Worm (Caenorhabditis elegans) whole organism, L1 larva: ENCODE results near the gene sec-23.

Experiments used
- C04F5.9 ChIP-seq: sonication (generic microtip); optimal IDR thresholded peaks from 2 replicates; lab custom pipeline; 2016; ENCODE audit warnings: missing genetic modification characterization, missing compliant biosample characterization
- C16A3.4 ChIP-seq: fragments of 150-350 bp; optimal IDR thresholded peaks from 2 replicates; lab custom pipeline; 2014; ENCODE audit warnings: missing biosample characterization, missing genetic modification characterization
- C34B4.2 ChIP-seq: sonication (generic microtip); optimal IDR thresholded peaks from 2 replicates; lab custom pipeline; 2017; ENCODE audit warnings: mild to moderate bottlenecking, missing genetic modification characterization, missing compliant biosample characterization
- alr-1 ChIP-seq: fragments of 200-800 bp; sonication (Bioruptor generic); optimal IDR thresholded peaks from 2 replicates; lab custom pipeline; 2018; ENCODE audit warnings: borderline replicate concordance, mild to moderate bottlenecking, missing genetic modification characterization, missing compliant biosample characterization
- ceh-63 ChIP-seq: fragments of 200-800 bp; sonication (Bioruptor generic); optimal IDR thresholded peaks from 2 replicates; lab custom pipeline; 2018; ENCODE audit warnings: mild to moderate bottlenecking, missing genetic modification characterization, missing compliant biosample characterization
- ceh-82 ChIP-seq, 3 experiments: fragments of 150-350 bp in 1 of 3; sonication (generic microtip) in 2 of 3; optimal IDR thresholded peaks; 2 replicates each; lab custom pipeline; 2014 to 2017; ENCODE audit warnings: missing biosample characterization in 3 of 3, missing genetic modification characterization in 3 of 3
- ceh-90 ChIP-seq: sonication (generic microtip); optimal IDR thresholded peaks from 2 replicates; lab custom pipeline; 2016; ENCODE audit warnings: missing genetic modification characterization, missing compliant biosample characterization
- dpl-1 ChIP-seq, 3 experiments: fragments of 150-350 bp in 2 of 3; sonication (generic microtip) in 1 of 3; optimal IDR thresholded peaks; 2 replicates each; lab custom pipeline; 2014 to 2017; ENCODE audit warnings: missing biosample characterization in 3 of 3, missing genetic modification characterization in 3 of 3, missing genetic modification reagents in 3 of 3
- efl-1 ChIP-seq, 4 experiments: fragments of 150-350 bp; optimal IDR thresholded peaks in 3 of 4; peaks in 1 of 4; 1 replicate in 1 of 4; 2 replicates in 3 of 4; lab custom pipeline; 2014; ENCODE audit warnings: missing biosample characterization in 2 of 4, missing genetic modification characterization in 2 of 4, missing genetic modification reagents in 2 of 4
- efl-3 ChIP-seq: fragments of 200-800 bp; sonication (Bioruptor generic); optimal IDR thresholded peaks from 2 replicates; lab custom pipeline; 2018; ENCODE audit warnings: mild to moderate bottlenecking, missing genetic modification characterization, missing compliant biosample characterization
- egl-13 ChIP-seq: sonication (generic microtip); optimal IDR thresholded peaks from 2 replicates; lab custom pipeline; 2016; ENCODE audit warnings: missing genotype, missing genetic modification reagents, missing genetic modification characterization, missing compliant biosample characterization
- egl-27 ChIP-seq, 2 experiments: fragments of 150-350 bp in 1 of 2; sonication (generic microtip); optimal IDR thresholded peaks; 3 replicates each; lab custom pipeline; 2017 to 2018; ENCODE audit warnings: missing biosample characterization in 2 of 2, missing genetic modification characterization in 2 of 2, missing genetic modification reagents in 2 of 2
- elt-2 ChIP-seq: sonication (generic microtip); optimal IDR thresholded peaks from 2 replicates; lab custom pipeline; 2016; ENCODE audit warnings: missing genetic modification characterization, mild to moderate bottlenecking, inconsistent platforms, missing compliant biosample characterization, missing genetic modification reagents
- fkh-4 ChIP-seq: sonication (generic microtip); optimal IDR thresholded peaks from 2 replicates; lab custom pipeline; 2016; ENCODE audit warnings: missing compliant biosample characterization, missing genetic modification characterization, borderline replicate concordance
- fkh-8 ChIP-seq: sonication (generic microtip); optimal IDR thresholded peaks from 2 replicates; lab custom pipeline; 2016; ENCODE audit warnings: mild to moderate bottlenecking, missing genetic modification characterization, missing compliant biosample characterization
- irx-1 ChIP-seq: sonication (generic microtip); optimal IDR thresholded peaks from 2 replicates; lab custom pipeline; 2016; ENCODE audit warnings: missing genetic modification characterization, missing compliant biosample characterization
- isw-1 ChIP-seq: fragments of 200-800 bp; sonication (Bioruptor generic); IDR thresholded peaks from 2 replicates; pipeline ENCODE4 v1.3.6; 2022; ENCODE audit warnings: missing genetic modification characterization, missing compliant biosample characterization
- lin-14 ChIP-seq: fragments of 200-800 bp; sonication (Bioruptor generic); optimal IDR thresholded peaks from 2 replicates; lab custom pipeline; 2018; ENCODE audit warnings: mild to moderate bottlenecking, missing genetic modification characterization, moderate library complexity, missing compliant biosample characterization
- lin-35 ChIP-seq, 2 experiments: fragments of 150-350 bp; optimal IDR thresholded peaks; 2 replicates each; lab custom pipeline; 2014; ENCODE audit warnings: missing biosample characterization in 2 of 2, missing genetic modification characterization in 2 of 2, missing genetic modification reagents in 2 of 2
- lir-3 ChIP-seq: sonication (generic microtip); optimal IDR thresholded peaks from 2 replicates; lab custom pipeline; 2016; ENCODE audit warnings: mild to moderate bottlenecking, missing genetic modification characterization, moderate library complexity, missing compliant biosample characterization; ENCODE audit not compliant: poor library complexity
- mab-9 ChIP-seq: fragments of 200-800 bp; sonication (Bioruptor generic); IDR thresholded peaks from 2 replicates; pipeline ENCODE4 v1.3.6; 2022; ENCODE audit warnings: missing genetic modification reagents, missing genetic modification characterization, missing compliant biosample characterization
- mef-2 ChIP-seq: fragments of 150-350 bp; optimal IDR thresholded peaks from 2 replicates; lab custom pipeline; 2014; ENCODE audit warnings: missing biosample characterization, missing genetic modification characterization
- nhr-12 ChIP-seq: sonication (generic microtip); optimal IDR thresholded peaks from 2 replicates; lab custom pipeline; 2017; ENCODE audit warnings: missing biosample characterization, missing genetic modification characterization
- nhr-19 ChIP-seq: fragments of 200-800 bp; sonication (Bioruptor generic); conservative IDR thresholded peaks from 2 replicates; pipeline ENCODE4 v1.3.6; 2022; ENCODE audit warnings: missing genetic modification characterization, missing compliant biosample characterization
- nhr-237 ChIP-seq: fragments of 150-350 bp; optimal IDR thresholded peaks from 2 replicates; lab custom pipeline; 2014; ENCODE audit warnings: missing biosample characterization, missing genetic modification characterization
- nhr-28 ChIP-seq: fragments of 150-350 bp; optimal IDR thresholded peaks from 2 replicates; lab custom pipeline; 2014; ENCODE audit warnings: missing biosample characterization, missing genetic modification characterization
- nhr-77 ChIP-seq: fragments of 150-350 bp; optimal IDR thresholded peaks from 2 replicates; lab custom pipeline; 2014; ENCODE audit warnings: missing biosample characterization, missing genetic modification characterization
- nhr-90 ChIP-seq: sonication (generic microtip); optimal IDR thresholded peaks from 2 replicates; lab custom pipeline; 2016; ENCODE audit warnings: mild to moderate bottlenecking, missing genetic modification characterization, missing compliant biosample characterization; ENCODE audit not compliant: poor library complexity
- pag-3 ChIP-seq: sonication (generic microtip); optimal IDR thresholded peaks from 2 replicates; lab custom pipeline; 2017; ENCODE audit warnings: missing genetic modification characterization, mild to moderate bottlenecking, missing compliant biosample characterization, antibody characterized with exemption, borderline replicate concordance; ENCODE audit not compliant: insufficient read depth
- pqm-1 ChIP-seq: sonication (generic microtip); optimal IDR thresholded peaks from 3 replicates; lab custom pipeline; 2017; ENCODE audit warnings: missing biosample characterization, missing genetic modification characterization
- snpc-4 ChIP-seq: fragments of 150-350 bp; optimal IDR thresholded peaks from 2 replicates; lab custom pipeline; 2014; ENCODE audit warnings: missing biosample characterization, missing genetic modification characterization
- sptf-1 ChIP-seq: fragments of 150-350 bp; optimal IDR thresholded peaks from 2 replicates; lab custom pipeline; 2014; ENCODE audit warnings: missing biosample characterization, missing genetic modification characterization
- swsn-7 ChIP-seq: sonication (generic microtip); optimal IDR thresholded peaks from 2 replicates; lab custom pipeline; 2016; ENCODE audit warnings: missing genetic modification characterization, missing compliant biosample characterization
- tbx-2 ChIP-seq: sonication (generic microtip); optimal IDR thresholded peaks from 2 replicates; lab custom pipeline; 2016; ENCODE audit warnings: missing genetic modification characterization, missing compliant biosample characterization
- unc-86 ChIP-seq: sonication (generic microtip); optimal IDR thresholded peaks from 2 replicates; lab custom pipeline; 2016; ENCODE audit warnings: missing genetic modification characterization, missing compliant biosample characterization
- vab-15 ChIP-seq: sonication (generic microtip); optimal IDR thresholded peaks from 2 replicates; lab custom pipeline; 2017; ENCODE audit warnings: missing genotype, mild to moderate bottlenecking, missing genetic modification characterization, missing compliant biosample characterization
- zag-1 ChIP-seq: fragments of 150-350 bp; optimal IDR thresholded peaks from 2 replicates; lab custom pipeline; 2014; ENCODE audit warnings: missing biosample characterization, missing genetic modification characterization
- zip-4 ChIP-seq: fragments of 200-800 bp; sonication (Bioruptor generic); optimal IDR thresholded peaks from 2 replicates; lab custom pipeline; 2018; ENCODE audit warnings: mild to moderate bottlenecking, missing genetic modification characterization, moderate library complexity, missing compliant biosample characterization
- ztf-4 ChIP-seq: fragments of 150-350 bp; optimal IDR thresholded peaks from 2 replicates; lab custom pipeline; 2014; ENCODE audit warnings: missing biosample characterization, missing genetic modification characterization

The sec-23 gene

ce11 chrV:20138407-20139044, 47.5 kb downstream of the sec-23 start, which contains the start of gene Y113G7A.14:
Y113G7A.14 (minus strand) TSS chrV:20138457.
- TF ChIP-seq egl-27 (tag; optimal IDR thresholded peaks at IDR 0.05; lab: Kevin White, UChicago) (no peak), nhr-237 (tag; lab: Kevin White, UChicago) (no peak), egl-13 (no peak), ceh-90 (tag; lab: Kevin White, UChicago) (no peak), mef-2 (tag; lab: Kevin White, UChicago) (no peak), zag-1 (no peak), swsn-7 (tag; lab: Kevin White, UChicago) (no peak), lir-3 (tag; lab: Kevin White, UChicago) (no peak), efl-3 (GFP tag; lab: Kevin White, UChicago) (no peak), nhr-90 (tag; lab: Kevin White, UChicago) (no peak)

- TF ChIP-seq pqm-1 (tag; lab: Kevin White, UChicago) = no peak
- TF ChIP-seq fkh-8 (tag; lab: Kevin White, UChicago) = no peak
- TF ChIP-seq mab-9 = no peak
- no peak for TF ChIP-seq fkh-4 (tag; lab: Kevin White, UChicago)
- TF ChIP-seq ceh-82 (tag; optimal IDR thresholded peaks at IDR 0.05; lab: Kevin White, UChicago) = no peak
- TF ChIP-seq tbx-2 (tag; lab: Kevin White, UChicago) = no peak
- no peak for TF ChIP-seq unc-86 (tag; lab: Kevin White, UChicago)
- no peak for TF ChIP-seq dpl-1 (GFP tag; optimal IDR thresholded peaks at IDR 0.05; lab: Kevin White, UChicago)
- no peak for TF ChIP-seq lin-14 (GFP tag; lab: Kevin White, UChicago)
- TF ChIP-seq C16A3.4 = no peak
- no peak for TF ChIP-seq efl-1 (optimal IDR thresholded peaks at IDR 0.05; lab: Kevin White, UChicago)
- no peak for TF ChIP-seq efl-1 (GFP tag; optimal IDR thresholded peaks at IDR 0.05 in 1 of 2; lab: Kevin White, UChicago)
- no peak for TF ChIP-seq alr-1 (tag; lab: Kevin White, UChicago)
- no peak for TF ChIP-seq pag-3 (tag; lab: Kevin White, UChicago)
- no peak for TF ChIP-seq efl-3 (GFP tag; lab: Kevin White, UChicago)
- no peak for TF ChIP-seq isw-1 (GFP tag; lab: Robert Waterston, UW)
- TF ChIP-seq vab-15 = no peak
These were observed 51.2 kb downstream of the sec-23 start, which contains the start of gene Y113G7A.12 for ce11 chrV:20142285-20142684. Y113G7A.12 (plus strand) TSS chrV:20142585.

ce11 chrV:20143711-20144110, 52.6 kb downstream of the sec-23 start:
- TF ChIP-seq ztf-4 (tag; lab: Kevin White, UChicago) (no peak), snpc-4 (peak; percentile 7)

- TF ChIP-seq lin-35 (GFP tag; optimal IDR thresholded peaks at IDR 0.05; lab: Kevin White, UChicago) = peak in 1 of 2 experiments; percentile 25
- TF ChIP-seq C34B4.2 = no peak
- TF ChIP-seq elt-2 (tag; lab: Kevin White, UChicago) = peak; percentile 88
- TF ChIP-seq C04F5.9 (tag; lab: Kevin White, UChicago) = no peak
- peak; percentile 67 for TF ChIP-seq pqm-1 (tag; lab: Kevin White, UChicago)
- TF ChIP-seq egl-13 = no peak
- TF ChIP-seq nhr-77 (tag; lab: Kevin White, UChicago) = no peak
- TF ChIP-seq efl-1 (optimal IDR thresholded peaks at IDR 0.05; lab: Kevin White, UChicago) = no peak
- peak in 1 of 2 experiments; percentile 20 for TF ChIP-seq efl-1 (GFP tag; optimal IDR thresholded peaks at IDR 0.05 in 1 of 2; lab: Kevin White, UChicago)
- TF ChIP-seq unc-86 (tag; lab: Kevin White, UChicago) = no peak
- TF ChIP-seq zag-1 = no peak
- no peak for TF ChIP-seq nhr-12 (tag; lab: Kevin White, UChicago)
- no peak for TF ChIP-seq irx-1 (tag; lab: Kevin White, UChicago)
- TF ChIP-seq nhr-28 (tag; lab: Kevin White, UChicago) = no peak
- TF ChIP-seq sptf-1 = no peak
- TF ChIP-seq nhr-19 (GFP tag; lab: Robert Waterston, UW) = no peak
- TF ChIP-seq ceh-63 = no peak
- TF ChIP-seq zip-4 = no peak
These were observed 56.7 kb downstream of the sec-23 start, which contains the start of gene Y113G7A.13 for ce11 chrV:20147662-20148245. Y113G7A.13 (plus strand) TSS chrV:20148195.
